Worm (Caenorhabditis elegans) whole organism, L4 larva: ENCODE results near the gene W06H8.6.

Source experiments
- D1046.2 ChIP-seq: fragments of 200-800 bp; sonication (Bioruptor generic); IDR thresholded peaks from 2 replicates; pipeline ENCODE4 v1.3.6; 2022; ENCODE audit warnings: missing genetic modification characterization, missing compliant biosample characterization
- T20F7.1 ChIP-seq: fragments of 200-800 bp; sonication (Bioruptor generic); optimal IDR thresholded peaks from 2 replicates; lab custom pipeline; 2018; ENCODE audit warnings: mild to moderate bottlenecking, missing genetic modification characterization, missing compliant biosample characterization
- Y105C5A.15 ChIP-seq: fragments of 200-800 bp; sonication (Bioruptor generic); IDR thresholded peaks from 2 replicates; pipeline ENCODE4 v1.3.6; 2022; ENCODE audit warnings: missing genetic modification characterization, missing compliant biosample characterization
- Y48G9A.11 ChIP-seq: fragments of 200-800 bp; sonication (Bioruptor generic); IDR thresholded peaks from 2 replicates; pipeline ENCODE4 v1.3.6; 2022; ENCODE audit warnings: missing genetic modification reagents, missing genetic modification characterization, missing compliant biosample characterization
- Y5F2A.4 ChIP-seq: fragments of 200-800 bp; sonication (Bioruptor generic); optimal IDR thresholded peaks from 2 replicates; lab custom pipeline; 2018; ENCODE audit warnings: mild to moderate bottlenecking, missing genetic modification characterization, missing compliant biosample characterization
- ama-1 ChIP-seq: fragments of 150-350 bp; optimal IDR thresholded peaks from 2 replicates; lab custom pipeline; 2014; ENCODE audit warnings: inconsistent platforms, mixed read lengths
- ceh-20 ChIP-seq: fragments of 200-800 bp; sonication (Bioruptor generic); IDR thresholded peaks from 2 replicates; pipeline ENCODE4 v1.3.6; 2022; ENCODE audit warnings: missing genetic modification reagents, missing genetic modification characterization, missing compliant biosample characterization
- ceh-28 ChIP-seq: fragments of 150-350 bp; optimal IDR thresholded peaks from 2 replicates; lab custom pipeline; 2014; ENCODE audit warnings: missing biosample characterization, missing genetic modification reagents, missing genetic modification characterization
- ceh-62 ChIP-seq: sonication (generic microtip); optimal IDR thresholded peaks from 2 replicates; lab custom pipeline; 2017; ENCODE audit warnings: missing biosample characterization, missing genetic modification characterization
- cey-2 ChIP-seq: sonication (generic microtip); optimal IDR thresholded peaks from 3 replicates; lab custom pipeline; 2017; ENCODE audit warnings: missing genetic modification characterization, mild to moderate bottlenecking, missing compliant biosample characterization, antibody characterized with exemption, borderline replicate concordance; ENCODE audit not compliant: insufficient read depth
- daf-16 ChIP-seq, 3 experiments: sonication (generic microtip); optimal IDR thresholded peaks; 2 replicates each; lab custom pipeline; 2016 to 2017; ENCODE audit warnings: missing genetic modification characterization in 3 of 3, missing genetic modification reagents in 3 of 3, mild to moderate bottlenecking in 2 of 3, missing compliant biosample characterization in 2 of 3, missing biosample characterization in 1 of 3, moderate library complexity in 1 of 3
- dmd-6 ChIP-seq: fragments of 200-800 bp; sonication (Bioruptor generic); IDR thresholded peaks from 2 replicates; pipeline ENCODE4 v1.3.6; 2022; ENCODE audit warnings: missing genetic modification reagents, missing genetic modification characterization, missing compliant biosample characterization
- dmd-8 ChIP-seq: fragments of 200-800 bp; sonication (Bioruptor generic); IDR thresholded peaks from 2 replicates; pipeline ENCODE4 v1.3.6; 2022; ENCODE audit warnings: missing genetic modification characterization, missing compliant biosample characterization
- dmd-9 ChIP-seq: fragments of 200-800 bp; sonication (Bioruptor generic); IDR thresholded peaks from 2 replicates; pipeline ENCODE4 v1.3.6; 2022; ENCODE audit warnings: missing genetic modification reagents, missing genetic modification characterization, missing compliant biosample characterization
- dpl-1 ChIP-seq: fragments of 150-350 bp; optimal IDR thresholded peaks from 2 replicates; lab custom pipeline; 2014; ENCODE audit warnings: missing biosample characterization, missing genetic modification reagents, missing genetic modification characterization
- dve-1 ChIP-seq: sonication (generic microtip); optimal IDR thresholded peaks from 2 replicates; lab custom pipeline; 2017; ENCODE audit warnings: antibody characterized with exemption, mild to moderate bottlenecking, missing genetic modification characterization, missing compliant biosample characterization; ENCODE audit not compliant: insufficient read depth
- egl-43 ChIP-seq: fragments of 200-800 bp; sonication (Bioruptor generic); IDR thresholded peaks from 2 replicates; pipeline ENCODE4 v1.3.6; 2022; ENCODE audit warnings: missing genetic modification reagents, missing genetic modification characterization, missing compliant biosample characterization
- fos-1 ChIP-seq: fragments of 150-350 bp; optimal IDR thresholded peaks from 2 replicates; lab custom pipeline; 2014; ENCODE audit warnings: missing biosample characterization, missing genetic modification characterization
- hif-1 ChIP-seq, 2 experiments: sonication (generic microtip); optimal IDR thresholded peaks; 2 replicates each; lab custom pipeline; 2016 to 2017; ENCODE audit warnings: missing compliant biosample characterization in 2 of 2, missing genetic modification characterization in 2 of 2, missing genetic modification reagents in 2 of 2, missing genotype in 2 of 2, mild to moderate bottlenecking in 1 of 2
- hlh-11 ChIP-seq: fragments of 200-800 bp; sonication (Bioruptor generic); optimal IDR thresholded peaks from 2 replicates; lab custom pipeline; 2018; ENCODE audit warnings: mild to moderate bottlenecking, missing genetic modification characterization, missing compliant biosample characterization
- hmg-1.1 ChIP-seq: fragments of 200-800 bp; sonication (Bioruptor generic); IDR thresholded peaks from 2 replicates; pipeline ENCODE4 v1.3.6; 2022; ENCODE audit warnings: missing genetic modification reagents, missing genetic modification characterization, missing compliant biosample characterization
- jun-1 ChIP-seq: fragments of 150-350 bp; optimal IDR thresholded peaks from 2 replicates; lab custom pipeline; 2014; ENCODE audit warnings: missing biosample characterization, missing genetic modification reagents, missing genetic modification characterization
- lim-7 ChIP-seq: fragments of 200-800 bp; sonication (Bioruptor generic); IDR thresholded peaks from 2 replicates; pipeline ENCODE4 v1.3.6; 2022; ENCODE audit warnings: missing genetic modification characterization, missing compliant biosample characterization
- lir-3 ChIP-seq: sonication (generic microtip); optimal IDR thresholded peaks from 2 replicates; lab custom pipeline; 2016; ENCODE audit warnings: mild to moderate bottlenecking, missing genetic modification characterization, missing compliant biosample characterization
- lsy-2 ChIP-seq, 2 experiments: fragments of 150-350 bp in 1 of 2; sonication (generic microtip) in 1 of 2; optimal IDR thresholded peaks; 2 replicates each; lab custom pipeline; 2014 to 2017; ENCODE audit warnings: missing biosample characterization in 2 of 2, missing genetic modification characterization in 2 of 2
- mdl-1 ChIP-seq, 2 experiments: fragments of 150-350 bp in 1 of 2; sonication (generic microtip) in 1 of 2; optimal IDR thresholded peaks; 2 replicates each; lab custom pipeline; 2014 to 2017; ENCODE audit warnings: missing biosample characterization in 2 of 2, missing genetic modification characterization in 2 of 2
- mdt-29 ChIP-seq: fragments of 200-800 bp; sonication (Bioruptor generic); IDR thresholded peaks from 2 replicates; pipeline ENCODE4 v1.3.6; 2022; ENCODE audit warnings: missing genetic modification reagents, missing genetic modification characterization, missing compliant biosample characterization
- mep-1 ChIP-seq: fragments of 150-350 bp; sonication (generic microtip); optimal IDR thresholded peaks from 3 replicates; lab custom pipeline; 2014; ENCODE audit warnings: missing biosample characterization, missing genetic modification characterization
- mxl-2 ChIP-seq: fragments of 200-800 bp; sonication (Bioruptor generic); conservative IDR thresholded peaks from 2 replicates; pipeline ENCODE4 v1.3.6; 2022; ENCODE audit warnings: missing genetic modification reagents, missing genetic modification characterization, missing compliant biosample characterization
- mxl-3 ChIP-seq: fragments of 200-800 bp; sonication (Bioruptor generic); optimal IDR thresholded peaks from 2 replicates; lab custom pipeline; 2018; ENCODE audit warnings: mild to moderate bottlenecking, missing genetic modification characterization, missing compliant biosample characterization
- nhr-11 ChIP-seq: fragments of 150-350 bp; optimal IDR thresholded peaks from 2 replicates; lab custom pipeline; 2014; ENCODE audit warnings: missing biosample characterization, missing genetic modification characterization
- nhr-111 ChIP-seq: fragments of 200-800 bp; sonication (Bioruptor generic); optimal IDR thresholded peaks from 2 replicates; lab custom pipeline; 2018; ENCODE audit warnings: mild to moderate bottlenecking, missing genetic modification characterization, missing compliant biosample characterization
- nhr-28 ChIP-seq: fragments of 150-350 bp; optimal IDR thresholded peaks from 2 replicates; lab custom pipeline; 2014; ENCODE audit warnings: missing biosample characterization, missing genetic modification characterization
- nhr-42 ChIP-seq: fragments of 200-800 bp; sonication (Bioruptor generic); IDR thresholded peaks from 2 replicates; pipeline ENCODE4 v1.3.6; 2022; ENCODE audit warnings: missing genetic modification characterization, missing compliant biosample characterization
- nhr-48 ChIP-seq: sonication (generic microtip); optimal IDR thresholded peaks from 2 replicates; lab custom pipeline; 2016; ENCODE audit warnings: mild to moderate bottlenecking, missing genetic modification characterization, missing compliant biosample characterization
- nhr-6 ChIP-seq: fragments of 150-350 bp; optimal IDR thresholded peaks from 2 replicates; lab custom pipeline; 2014; ENCODE audit warnings: missing biosample characterization, missing genetic modification characterization
- pha-4 ChIP-seq, 2 experiments: fragments of 150-350 bp in 1 of 2; fragments of 200-800 bp in 1 of 2; sonication (Bioruptor generic) in 1 of 2; IDR thresholded peaks in 1 of 2; optimal IDR thresholded peaks in 1 of 2; 2 replicates each; pipeline versions ENCODE4 v1.3.6 to Lab custom; 2014 to 2022; ENCODE audit warnings: missing genetic modification characterization in 2 of 2, missing genetic modification reagents in 2 of 2, missing biosample characterization in 1 of 2, missing compliant biosample characterization in 1 of 2
- php-3 ChIP-seq: fragments of 200-800 bp; sonication (Bioruptor generic); IDR thresholded peaks from 2 replicates; pipeline ENCODE4 v1.3.6; 2022; ENCODE audit warnings: missing genetic modification reagents, missing genetic modification characterization, missing compliant biosample characterization
- rbr-2 ChIP-seq: sonication (generic microtip); optimal IDR thresholded peaks from 2 replicates; lab custom pipeline; 2016; ENCODE audit warnings: missing genotype, missing genetic modification characterization, missing compliant biosample characterization
- saeg-2 ChIP-seq: fragments of 200-800 bp; sonication (Bioruptor generic); IDR thresholded peaks from 2 replicates; pipeline ENCODE4 v1.3.6; 2022; ENCODE audit warnings: missing genetic modification reagents, missing genetic modification characterization, missing compliant biosample characterization
- set-16 ChIP-seq: fragments of 200-800 bp; sonication (Bioruptor generic); IDR thresholded peaks from 2 replicates; pipeline ENCODE4 v1.3.6; 2022; ENCODE audit warnings: missing genetic modification reagents, missing genetic modification characterization, missing compliant biosample characterization
- skn-1 ChIP-seq: fragments of 150-350 bp; optimal IDR thresholded peaks from 2 replicates; lab custom pipeline; 2014; ENCODE audit warnings: missing biosample characterization, missing genetic modification characterization
- tag-97 ChIP-seq: fragments of 200-800 bp; sonication (Bioruptor generic); IDR thresholded peaks from 2 replicates; pipeline ENCODE4 v1.3.6; 2022; ENCODE audit warnings: missing genetic modification characterization, missing compliant biosample characterization
- unc-130 ChIP-seq: sonication (generic microtip); optimal IDR thresholded peaks from 2 replicates; lab custom pipeline; 2016; ENCODE audit warnings: missing genetic modification reagents, missing genetic modification characterization, missing compliant biosample characterization
- vab-7 ChIP-seq: fragments of 200-800 bp; sonication (Bioruptor generic); IDR thresholded peaks from 2 replicates; pipeline ENCODE4 v1.3.6; 2022; ENCODE audit warnings: missing genetic modification reagents, missing genetic modification characterization, missing compliant biosample characterization
- ztf-7 ChIP-seq: fragments of 150-350 bp; optimal IDR thresholded peaks from 2 replicates; lab custom pipeline; 2014; ENCODE audit warnings: missing biosample characterization, missing genetic modification characterization

The W06H8.6 gene

ce11 chrV:6217142-6217541 is 9.7 kb downstream of the W06H8.6 start:
- no peak for TF ChIP-seq ceh-62 (tag; lab: Kevin White, UChicago)
- TF ChIP-seq nhr-48 (tag; lab: Kevin White, UChicago) = no peak
- TF ChIP-seq skn-1 = no peak
- TF ChIP-seq nhr-111 (GFP tag; lab: Kevin White, UChicago) = no peak
- no peak for TF ChIP-seq jun-1 (tag; lab: Kevin White, UChicago)
- no peak for TF ChIP-seq cey-2 (tag; lab: Kevin White, UChicago)
- no peak for TF ChIP-seq dmd-8 (GFP tag; lab: Robert Waterston, UW)
- TF ChIP-seq dmd-9 (GFP tag; lab: Robert Waterston, UW) = no peak
- TF ChIP-seq vab-7 (GFP tag; lab: Robert Waterston, UW) = no peak
- TF ChIP-seq lsy-2 (tag; optimal IDR thresholded peaks at IDR 0.05; lab: Kevin White, UChicago) = no peak

ce11 chrV:6214465-6214864 is 12.3 kb downstream of the W06H8.6 start:
- TF ChIP-seq unc-130 (GFP tag; lab: Kevin White, UChicago) (peak; percentile 51), mxl-2 (no peak), saeg-2 (GFP tag; lab: Robert Waterston, UW) (no peak), ama-1 (no peak), tag-97 (GFP tag; lab: Robert Waterston, UW) (no peak), Y105C5A.15 (GFP tag; lab: Robert Waterston, UW) (no peak), lir-3 (tag; lab: Kevin White, UChicago) (no peak), php-3 (GFP tag; lab: Robert Waterston, UW) (no peak), set-16 (GFP tag; lab: Robert Waterston, UW) (no peak), Y48G9A.11 (GFP tag; lab: Robert Waterston, UW) (peak; percentile 21; the same call in 1 of the 2 replicates), ceh-20 (no peak)

- TF ChIP-seq nhr-6 (tag; lab: Kevin White, UChicago) (peak; percentile 80), ceh-28 (tag; lab: Kevin White, UChicago) (peak; percentile 4), fos-1 (tag; lab: Kevin White, UChicago) (peak; percentile 4), ztf-7 (tag; lab: Kevin White, UChicago) (peak; percentile 35), nhr-11 (tag; lab: Kevin White, UChicago) (peak; percentile 13), nhr-42 (peak; percentile 39; the same call in 1 of the 2 replicates), mdt-29 (GFP tag; lab: Robert Waterston, UW) (0 out of 2 replicates have a peak, but pooled peaks have one; percentile 38), dpl-1 (peak; percentile 37), lsy-2 (tag; optimal IDR thresholded peaks at IDR 0.05; lab: Kevin White, UChicago) (peak in 1 of 2 experiments; percentile 68), daf-16 (GFP tag; optimal IDR thresholded peaks at IDR 0.05; lab: Kevin White, UChicago) (no peak), daf-16 (tag; optimal IDR thresholded peaks at IDR 0.05; lab: Kevin White, UChicago) (peak; percentile 46), Y5F2A.4 (no peak), mxl-3 (GFP tag; lab: Kevin White, UChicago) (peak; percentile 71), nhr-28 (tag; lab: Kevin White, UChicago) (peak; percentile 35), hlh-11 (tag; lab: Kevin White, UChicago) (peak; percentile 80), jun-1 (tag; lab: Kevin White, UChicago) (peak; percentile 78), dve-1 (tag; lab: Kevin White, UChicago) (peak; percentile 76), lim-7 (GFP tag; lab: Robert Waterston, UW) (no peak), mep-1 (peak; percentile 70), D1046.2 (GFP tag; lab: Robert Waterston, UW) (no peak), nhr-48 (tag; lab: Kevin White, UChicago) (peak; percentile 26), hmg-1.1 (GFP tag; lab: Robert Waterston, UW) (peak; percentile 79), rbr-2 (tag; lab: Kevin White, UChicago) (peak; percentile 56), pha-4 (GFP tag; IDR thresholded peaks at IDR 0.05; lab: Robert Waterston, UW) (no peak), pha-4 (tag; optimal IDR thresholded peaks at IDR 0.05; lab: Kevin White, UChicago) (peak; percentile 86), dmd-6 (GFP tag; lab: Robert Waterston, UW) (peak; percentile 33), egl-43 (0 out of 2 replicates have a peak, but pooled peaks have one; percentile 10), T20F7.1 (no peak), hif-1 (tag; optimal IDR thresholded peaks at IDR 0.05; lab: Kevin White, UChicago) (peak in 1 of 2 experiments; percentile 41), mdl-1 (tag; optimal IDR thresholded peaks at IDR 0.05; lab: Kevin White, UChicago) (peak; percentile 79 to 81), lir-3 (tag; lab: Kevin White, UChicago) (no peak)
Observed at ce11 chrV:6213845-6214244, 13.0 kb downstream of the W06H8.6 start.
